Worm (Caenorhabditis elegans): ENCODE data around the gene T27F7.12.
A peak's percentile ranks its signal among the peaks of the same experiment; 100 is the strongest.

T27F7.12 gene

ce11 chrII:5032669-5033068 is 42.8 kb downstream of the T27F7.12 start (continued):
- TF ChIP-seq mdl-1 (tag; optimal IDR thresholded peaks at IDR 0.05) (peak in 1 of 2 experiments; percentile 25), gei-8 (GFP tag; optimal IDR thresholded peaks at IDR 0.05) (peak; percentile 68), daf-16 (GFP tag; optimal IDR thresholded peaks at IDR 0.05) (peak in 1 of 2 experiments; percentile 75), daf-16 (tag; optimal IDR thresholded peaks at IDR 0.05) (peak; percentile 70)

DNA sequence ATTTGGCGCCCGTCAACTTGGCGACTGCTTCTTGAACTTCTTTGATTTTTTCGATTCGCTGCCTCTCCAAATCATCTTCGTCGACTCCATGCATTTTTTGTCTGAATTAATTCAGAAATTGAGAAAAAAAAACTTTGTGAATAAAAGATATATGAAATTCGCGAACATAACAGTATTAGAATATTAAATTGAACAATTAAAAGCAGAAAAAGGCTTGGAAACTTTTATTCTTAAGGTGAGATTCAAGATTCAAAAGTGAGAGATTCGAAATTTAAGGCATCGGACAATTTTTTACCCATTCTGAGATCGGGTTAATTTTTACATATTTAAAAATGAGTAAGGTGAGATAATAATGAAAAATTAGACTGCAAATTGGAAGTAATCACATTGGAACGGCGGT is 44.0 kb downstream of the T27F7.12 start, which contains the start of gene F33G12.3:
TSS of gene F33G12.3 (minus strand) at position 101 of the 400 bp plus-strand sequence.
- TF ChIP-seq nhr-41 (GFP tag; IDR thresholded peaks at IDR 0.05) (no peak), nhr-77 (tag; optimal IDR thresholded peaks at IDR 0.05) (no peak), lsy-2 (tag; optimal IDR thresholded peaks at IDR 0.05) (no peak), dve-1 (tag; optimal IDR thresholded peaks at IDR 0.05; ENCODE audit: insufficient read depth) (no peak), hlh-11 (tag; optimal IDR thresholded peaks at IDR 0.05) (no peak), ceh-82 (tag; optimal IDR thresholded peaks at IDR 0.05) (no peak), nhr-76 (tag; optimal IDR thresholded peaks at IDR 0.05) (no peak), Y105C5A.15 (GFP tag; IDR thresholded peaks at IDR 0.05) (no peak), ctbp-1 (GFP tag; IDR thresholded peaks at IDR 0.05) (no peak), lir-3 (tag; optimal IDR thresholded peaks at IDR 0.05) (no peak), spr-3 (GFP tag; optimal IDR thresholded peaks at IDR 0.05) (no peak), mdl-1 (tag; optimal IDR thresholded peaks at IDR 0.05) (no peak), fos-1 (tag; optimal IDR thresholded peaks at IDR 0.05) (no peak), daf-12 (tag; optimal IDR thresholded peaks at IDR 0.05) (no peak), T26A8.4 (GFP tag; IDR thresholded peaks at IDR 0.05) (no peak), vab-7 (GFP tag; IDR thresholded peaks at IDR 0.05) (no peak), mxl-2 (GFP tag; conservative IDR thresholded peaks at IDR 0.05) (no peak), ZK546.5 (tag; optimal IDR thresholded peaks at IDR 0.05) (no peak), dmd-9 (GFP tag; IDR thresholded peaks at IDR 0.05) (no peak), tag-97 (GFP tag; IDR thresholded peaks at IDR 0.05) (no peak)

ce11 chrII:5036128-5036527 is 46.2 kb downstream of the T27F7.12 start, which contains the start of gene lrr-1:
TSS of gene lrr-1 (minus strand) at chrII:5036439.
- TF ChIP-seq hlh-11 (tag; optimal IDR thresholded peaks at IDR 0.05) (no peak), mdt-29 (GFP tag; IDR thresholded peaks at IDR 0.05) (no peak), unc-62 (GFP tag; optimal IDR thresholded peaks at IDR 0.05 in 1 of 2) (peak in 1 of 2 experiments; percentile 85), unc-62 (tag; optimal IDR thresholded peaks at IDR 0.05) (no peak), arid-1 (GFP tag; conservative IDR thresholded peaks at IDR 0.05) (0 out of 2 replicates have a peak, but pooled peaks have one; percentile 29), fkh-10 (GFP tag; optimal IDR thresholded peaks at IDR 0.05) (no peak)

ce11 chrII:5039912-5040311 is 50.0 kb downstream of the T27F7.12 start, which contains the start of gene golg-2:
TSS of gene golg-2 (minus strand) at chrII:5040091.
- TF ChIP-seq Y105C5A.15 (GFP tag; IDR thresholded peaks at IDR 0.05) (no peak), aly-2 (tag; optimal IDR thresholded peaks at IDR 0.05) (no peak), lir-3 (tag; optimal IDR thresholded peaks at IDR 0.05) (no peak), zfp-2 (tag; optimal IDR thresholded peaks at IDR 0.05) (no peak), vab-7 (GFP tag; IDR thresholded peaks at IDR 0.05) (no peak), gei-8 (GFP tag; optimal IDR thresholded peaks at IDR 0.05) (no peak), snpc-1.2 (GFP tag; IDR thresholded peaks at IDR 0.05) (0 out of 2 replicates have a peak, but pooled peaks have one; percentile 3), duxl-1 (tag; optimal IDR thresholded peaks at IDR 0.05; ENCODE audit: poor library complexity) (no peak), daf-16 (GFP tag; optimal IDR thresholded peaks at IDR 0.05) (no peak), daf-16 (tag; optimal IDR thresholded peaks at IDR 0.05) (no peak), attf-4 (tag; optimal IDR thresholded peaks at IDR 0.05) (no peak), unc-130 (GFP tag; optimal IDR thresholded peaks at IDR 0.05) (no peak), tag-97 (GFP tag; IDR thresholded peaks at IDR 0.05) (no peak), dpl-1 (GFP tag; optimal IDR thresholded peaks at IDR 0.05) (peak; percentile 21), lsy-2 (tag; optimal IDR thresholded peaks at IDR 0.05) (peak in 1 of 2 experiments; percentile 40), nhr-10 (tag; optimal IDR thresholded peaks at IDR 0.05) (no peak), lin-38 (GFP tag; IDR thresholded peaks at IDR 0.05) (peak; percentile 33), nhr-48 (tag; optimal IDR thresholded peaks at IDR 0.05) (no peak)

Measured in whole organism, L4 larva.